Fruit fly (Drosophila melanogaster) whole organism, wandering third instar larva: ENCODE data around the gene cav.

ENCODE experiments used
- Abd-B ChIP-seq: fragments of >200 bp; optimal IDR thresholded peaks from 2 replicates; lab custom pipeline; 2017; ENCODE audit warnings: missing biosample characterization, missing genetic modification characterization
- Hr78 ChIP-seq: fragments of >200 bp; optimal IDR thresholded peaks from 2 replicates; lab custom pipeline; 2017; ENCODE audit warnings: missing biosample characterization, missing genetic modification characterization
- Myc ChIP-seq: fragments of >200 bp; optimal IDR thresholded peaks from 2 replicates; lab custom pipeline; 2017
- Vsx2 ChIP-seq: fragments of 200-300, 225-300 bp; sonication (Bioruptor generic); optimal IDR thresholded peaks from 2 replicates; lab custom pipeline; 2018; ENCODE audit warnings: missing biosample characterization, missing genetic modification characterization; ENCODE audit not compliant: partially characterized antibody
- dmrt93B ChIP-seq: fragments of 200-800 bp; sonication (Bioruptor generic); optimal IDR thresholded peaks from 2 replicates; lab custom pipeline; 2018; ENCODE audit warnings: missing biosample characterization, mild to moderate bottlenecking, missing genetic modification characterization
- h ChIP-seq: fragments of 200-800 bp; sonication (Bioruptor generic); optimal IDR thresholded peaks from 3 replicates; lab custom pipeline; 2016; ENCODE audit warnings: missing biosample characterization, mild to moderate bottlenecking, missing genetic modification characterization
- pan ChIP-seq: fragments of >200 bp; optimal IDR thresholded peaks from 2 replicates; lab custom pipeline; 2017

DNA sequence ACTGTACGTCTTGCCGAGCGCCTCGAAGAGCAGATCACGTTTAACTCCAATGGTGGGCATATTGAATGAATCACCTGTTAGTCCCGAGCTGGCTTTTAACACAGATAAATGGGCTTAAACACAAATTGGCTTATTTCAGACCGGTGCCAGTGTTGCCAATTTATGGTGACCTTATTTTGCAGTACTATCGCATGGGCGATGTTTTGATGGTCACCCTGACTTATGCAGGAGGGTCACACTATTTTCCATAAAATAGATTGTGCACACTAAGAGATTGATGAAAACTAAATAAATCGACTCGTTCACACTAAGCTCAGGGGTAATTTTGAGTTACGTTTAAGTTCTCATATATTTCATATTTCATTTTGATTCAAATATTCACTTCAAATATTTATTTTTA lies 31.6 kb downstream of the cav start, which contains the start of gene beta-PheRS:
- no peak for TF ChIP-seq dmrt93B (GFP tag; lab: Kevin White, UChicago)
- no peak for TF ChIP-seq Myc (lab: Kevin White, UChicago)
- TF ChIP-seq h (GFP tag; lab: Kevin White, UChicago): no peak
- no peak for TF ChIP-seq Hr78 (GFP tag; lab: Kevin White, UChicago)
- no peak for TF ChIP-seq Vsx2 (GFP tag; lab: Kevin White, UChicago)
- no peak for TF ChIP-seq Abd-B
- no peak for TF ChIP-seq pan (lab: Kevin White, UChicago)
